Fruit fly (Drosophila melanogaster): ENCODE measurements around the gene CG43675.
A peak's percentile ranks its signal among the peaks of the same experiment; 100 is the strongest.

The CG43675 gene

dm6 chr3R:9340425-9341188, 14.7 kb upstream of the CG43675 start:
- TF ChIP-seq CG14711 (tag; optimal IDR thresholded peaks at IDR 0.05) (peak; percentile 79), CG7045 (GFP tag; optimal IDR thresholded peaks at IDR 0.05) (peak; percentile 86), kay (GFP tag; ENCODE audit: borderline replicate concordance) (peak; percentile 89), cic (GFP tag; optimal IDR thresholded peaks at IDR 0.05) (peak; percentile 29), pad (GFP tag; optimal IDR thresholded peaks at IDR 0.05) (peak; percentile 59), CG33017 (tag; optimal IDR thresholded peaks at IDR 0.05) (peak; percentile 83), Clk (GFP tag; optimal IDR thresholded peaks at IDR 0.05) (peak; percentile 13), bab1 (GFP tag; optimal IDR thresholded peaks at IDR 0.05) (peak; percentile 74), Crg-1 (GFP tag; optimal IDR thresholded peaks at IDR 0.05) (peak; percentile 34), CG7101 (tag; optimal IDR thresholded peaks at IDR 0.05) (peak; percentile 85), ovo (GFP tag; optimal IDR thresholded peaks at IDR 0.05) (peak; percentile 14), CG1620 (GFP tag; optimal IDR thresholded peaks at IDR 0.05) (peak; percentile 37), CG11617 (GFP tag; optimal IDR thresholded peaks at IDR 0.05) (peak; percentile 92), Hr96 (GFP tag; optimal IDR thresholded peaks at IDR 0.05) (peak; percentile 52), tj (GFP tag; optimal IDR thresholded peaks at IDR 0.05) (peak; percentile 70), CG12768 (GFP tag; optimal IDR thresholded peaks at IDR 0.05) (peak; percentile 80), cnc (optimal IDR thresholded peaks at IDR 0.05) (no peak), CG5204 (GFP tag; optimal IDR thresholded peaks at IDR 0.05) (peak; percentile 76), toe (GFP tag; optimal IDR thresholded peaks at IDR 0.05) (no peak), Mnt (GFP tag; optimal IDR thresholded peaks at IDR 0.05) (peak; percentile 45)

DNA sequence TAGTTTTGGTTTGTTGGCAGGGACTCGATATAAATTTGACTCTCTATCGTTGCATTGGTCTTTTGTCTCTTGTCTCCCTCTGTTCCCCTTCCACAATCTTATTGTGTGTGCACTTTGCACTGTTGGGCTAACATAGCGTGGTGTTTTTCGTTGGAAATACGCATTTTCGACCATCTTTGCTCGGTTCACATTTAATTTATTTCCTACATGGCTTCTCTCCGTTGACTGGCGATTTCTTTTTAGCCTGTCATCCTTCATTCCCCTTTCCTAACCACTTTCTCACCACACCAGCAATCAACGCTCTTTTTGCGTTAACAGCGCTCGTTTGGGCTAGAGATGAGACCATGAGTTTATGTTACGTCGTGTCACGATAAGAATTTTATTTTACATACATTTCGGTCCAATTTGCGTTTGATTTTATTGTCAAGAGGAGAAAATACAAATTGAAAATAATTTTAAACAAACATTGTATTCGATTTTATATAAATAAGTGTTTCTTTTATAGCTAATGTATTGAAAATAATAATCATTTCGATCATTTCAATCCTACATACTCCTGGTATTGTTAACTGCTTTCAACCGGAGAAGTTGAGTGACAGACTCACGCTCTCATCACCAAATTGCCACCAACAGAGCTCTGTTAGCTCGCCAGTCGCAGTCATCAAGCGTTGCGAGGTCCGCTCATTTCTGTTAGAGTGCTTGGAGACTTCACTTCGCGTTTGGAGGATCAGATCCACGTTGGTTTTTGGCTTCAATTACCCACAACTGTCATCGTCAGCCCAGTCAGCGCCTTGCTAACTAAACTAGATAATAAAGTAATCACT, 13.9 kb upstream of the CG43675 start:
- TF ChIP-seq ovo (GFP tag; optimal IDR thresholded peaks at IDR 0.05) (peak; percentile 63), kay (GFP tag; ENCODE audit: borderline replicate concordance) (peak; percentile 99), CG33017 (tag; optimal IDR thresholded peaks at IDR 0.05) (peak; percentile 94), CG11617 (GFP tag; optimal IDR thresholded peaks at IDR 0.05) (peak; percentile 94), cic (GFP tag; optimal IDR thresholded peaks at IDR 0.05) (peak; percentile 76), tj (GFP tag; optimal IDR thresholded peaks at IDR 0.05) (peak; percentile 74), CG7101 (tag; optimal IDR thresholded peaks at IDR 0.05) (peak; percentile 95), toe (GFP tag; optimal IDR thresholded peaks at IDR 0.05) (peak; percentile 90), bab1 (GFP tag; optimal IDR thresholded peaks at IDR 0.05) (peak; percentile 88), CG14711 (tag; optimal IDR thresholded peaks at IDR 0.05) (peak; percentile 87), CG12768 (GFP tag; optimal IDR thresholded peaks at IDR 0.05) (peak; percentile 92), CG5204 (GFP tag; optimal IDR thresholded peaks at IDR 0.05) (peak; percentile 94), CG1620 (GFP tag; optimal IDR thresholded peaks at IDR 0.05) (peak; percentile 88), CG7045 (GFP tag; optimal IDR thresholded peaks at IDR 0.05) (peak; percentile 94), Mnt (GFP tag; optimal IDR thresholded peaks at IDR 0.05) (peak; percentile 91), Clk (GFP tag; optimal IDR thresholded peaks at IDR 0.05) (peak; percentile 89), cnc (optimal IDR thresholded peaks at IDR 0.05) (peak; percentile 87 to 88), Crg-1 (GFP tag; optimal IDR thresholded peaks at IDR 0.05) (peak; percentile 85), Hr96 (GFP tag; optimal IDR thresholded peaks at IDR 0.05) (peak; percentile 89), pad (GFP tag; optimal IDR thresholded peaks at IDR 0.05) (peak; percentile 90)

dm6 chr3R:9342248-9342882, 12.9 kb upstream of the CG43675 start:
- TF ChIP-seq CG33017 (tag; optimal IDR thresholded peaks at IDR 0.05) (peak; percentile 77), CG5204 (GFP tag; optimal IDR thresholded peaks at IDR 0.05) (no peak), Crg-1 (GFP tag; optimal IDR thresholded peaks at IDR 0.05) (peak; percentile 45), pad (GFP tag; optimal IDR thresholded peaks at IDR 0.05) (peak; percentile 43), tj (GFP tag; optimal IDR thresholded peaks at IDR 0.05) (no peak), Hr96 (GFP tag; optimal IDR thresholded peaks at IDR 0.05) (no peak), CG11617 (GFP tag; optimal IDR thresholded peaks at IDR 0.05) (peak; percentile 70), kay (GFP tag; ENCODE audit: borderline replicate concordance) (peak; percentile 98), bab1 (GFP tag; optimal IDR thresholded peaks at IDR 0.05) (peak; percentile 32), cic (GFP tag; optimal IDR thresholded peaks at IDR 0.05) (peak; percentile 71), CG14711 (tag; optimal IDR thresholded peaks at IDR 0.05) (peak; percentile 65), CG1620 (GFP tag; optimal IDR thresholded peaks at IDR 0.05) (peak; percentile 50), CG7101 (tag; optimal IDR thresholded peaks at IDR 0.05) (peak; percentile 75), cnc (optimal IDR thresholded peaks at IDR 0.05) (no peak), CG7045 (GFP tag; optimal IDR thresholded peaks at IDR 0.05) (peak; percentile 53), Clk (GFP tag; optimal IDR thresholded peaks at IDR 0.05) (peak; percentile 4), Mnt (GFP tag; optimal IDR thresholded peaks at IDR 0.05) (peak; percentile 52), toe (GFP tag; optimal IDR thresholded peaks at IDR 0.05) (no peak), CG12768 (GFP tag; optimal IDR thresholded peaks at IDR 0.05) (peak; percentile 68), ovo (GFP tag; optimal IDR thresholded peaks at IDR 0.05) (peak; percentile 20)

DNA sequence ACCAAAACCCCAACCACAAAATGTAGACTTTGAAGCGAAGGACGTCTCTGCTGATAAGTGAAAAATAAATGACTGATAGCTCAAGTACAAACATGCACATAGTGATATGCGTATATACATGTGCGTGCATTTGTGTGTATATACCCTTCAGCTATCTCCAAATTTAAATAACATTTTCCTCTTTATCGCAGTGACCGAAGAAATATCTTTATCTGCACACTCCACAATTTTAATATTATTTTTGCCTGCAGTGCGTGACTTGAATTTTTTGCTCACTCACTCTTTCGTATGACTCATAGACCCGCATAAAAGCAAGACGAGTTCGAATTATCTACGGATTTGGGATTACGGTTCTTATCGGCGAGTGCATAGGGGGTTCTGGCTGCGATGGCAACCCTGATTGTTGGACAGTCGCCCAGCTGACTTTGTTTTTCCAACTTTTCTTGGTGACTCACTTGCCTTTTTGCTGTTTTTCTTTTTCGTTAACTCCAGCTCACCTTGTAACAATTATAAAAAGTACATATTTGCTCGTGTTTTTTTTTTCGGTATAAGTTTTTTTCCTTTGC, 12.2 kb upstream of the CG43675 start:
- TF ChIP-seq CG11617 (GFP tag; optimal IDR thresholded peaks at IDR 0.05), result no peak
- no peak for TF ChIP-seq CG12768 (GFP tag; optimal IDR thresholded peaks at IDR 0.05)
- no peak for TF ChIP-seq CG5204 (GFP tag; optimal IDR thresholded peaks at IDR 0.05)
- no peak for TF ChIP-seq CG33017 (tag; optimal IDR thresholded peaks at IDR 0.05)
- TF ChIP-seq cic (GFP tag; optimal IDR thresholded peaks at IDR 0.05), result no peak
- TF ChIP-seq CG14711 (tag; optimal IDR thresholded peaks at IDR 0.05), result peak; percentile 72
- no peak for TF ChIP-seq CG1620 (GFP tag; optimal IDR thresholded peaks at IDR 0.05)
- no peak for TF ChIP-seq Clk (GFP tag; optimal IDR thresholded peaks at IDR 0.05)
- TF ChIP-seq toe (GFP tag; optimal IDR thresholded peaks at IDR 0.05), result no peak
- TF ChIP-seq Mnt (GFP tag; optimal IDR thresholded peaks at IDR 0.05), result no peak
- no peak for TF ChIP-seq kay (GFP tag; ENCODE audit: borderline replicate concordance)
- peak; percentile 40 for TF ChIP-seq tj (GFP tag; optimal IDR thresholded peaks at IDR 0.05)
- TF ChIP-seq cnc (optimal IDR thresholded peaks at IDR 0.05), result peak; percentile 35 to 65
- TF ChIP-seq pad (GFP tag; optimal IDR thresholded peaks at IDR 0.05), result peak; percentile 34
- no peak for TF ChIP-seq ovo (GFP tag; optimal IDR thresholded peaks at IDR 0.05)
- no peak for TF ChIP-seq bab1 (GFP tag; optimal IDR thresholded peaks at IDR 0.05)

Measured in whole organism, adult.